Worm (Caenorhabditis elegans) whole organism, L2 larva: ENCODE measurements around the gene col-149.

Source experiments
- F13H6.1 ChIP-seq: sonication (generic microtip); optimal IDR thresholded peaks from 2 replicates; lab custom pipeline; 2016; ENCODE audit warnings: missing genetic modification characterization, missing compliant biosample characterization
- aly-2 ChIP-seq: fragments of 150-350 bp; optimal IDR thresholded peaks from 2 replicates; lab custom pipeline; 2014; ENCODE audit warnings: missing biosample characterization, missing genetic modification characterization
- egl-27 ChIP-seq: sonication (generic microtip); optimal IDR thresholded peaks from 3 replicates; lab custom pipeline; 2017; ENCODE audit warnings: missing biosample characterization, missing genetic modification reagents, missing genetic modification characterization
- elt-1 ChIP-seq: fragments of 150-350 bp; optimal IDR thresholded peaks from 2 replicates; lab custom pipeline; 2014; ENCODE audit warnings: missing biosample characterization, missing genetic modification characterization
- mbf-1 ChIP-seq: sonication (generic microtip); optimal IDR thresholded peaks from 2 replicates; lab custom pipeline; 2017; ENCODE audit warnings: missing biosample characterization, missing genetic modification characterization
- nhr-11 ChIP-seq: fragments of 150-350 bp; optimal IDR thresholded peaks from 2 replicates; lab custom pipeline; 2014; ENCODE audit warnings: missing biosample characterization, missing genetic modification characterization
- snpc-4 ChIP-seq: fragments of 150-350 bp; optimal IDR thresholded peaks from 2 replicates; lab custom pipeline; 2014; ENCODE audit warnings: missing biosample characterization, missing genetic modification characterization
- unc-62 ChIP-seq: fragments of 150-350 bp; optimal IDR thresholded peaks from 2 replicates; lab custom pipeline; 2014; ENCODE audit warnings: missing biosample characterization, missing genetic modification reagents, missing genetic modification characterization

ce11 chrV:10339200-10339599 lies 46.5 kb upstream of the col-149 start, which contains the start of gene K07C5.2:
- no peak for TF ChIP-seq aly-2
- no peak for TF ChIP-seq elt-1 (tag; lab: Kevin White, UChicago)
- no peak for TF ChIP-seq mbf-1 (tag; lab: Kevin White, UChicago)
- no peak for TF ChIP-seq F13H6.1 (tag; lab: Kevin White, UChicago)
- no peak for TF ChIP-seq egl-27
- no peak for TF ChIP-seq nhr-11 (tag; lab: Kevin White, UChicago)
- TF ChIP-seq snpc-4 (tag; lab: Kevin White, UChicago) = no peak
- TF ChIP-seq unc-62 (GFP tag; lab: Kevin White, UChicago) = no peak
